Worm (Caenorhabditis elegans) whole organism, mixed stage, embryonic: Measurements from ENCODE around the gene F10C1.8.

Source experiments
- nhr-28 ChIP-seq: fragments of 150-350 bp; optimal IDR thresholded peaks from 2 replicates; lab custom pipeline; 2014; ENCODE audit warnings: missing biosample characterization, missing genetic modification characterization
- ztf-11 ChIP-seq: fragments of 150-350 bp; optimal IDR thresholded peaks from 2 replicates; lab custom pipeline; 2014; ENCODE audit warnings: missing biosample characterization, missing genetic modification characterization

DNA sequence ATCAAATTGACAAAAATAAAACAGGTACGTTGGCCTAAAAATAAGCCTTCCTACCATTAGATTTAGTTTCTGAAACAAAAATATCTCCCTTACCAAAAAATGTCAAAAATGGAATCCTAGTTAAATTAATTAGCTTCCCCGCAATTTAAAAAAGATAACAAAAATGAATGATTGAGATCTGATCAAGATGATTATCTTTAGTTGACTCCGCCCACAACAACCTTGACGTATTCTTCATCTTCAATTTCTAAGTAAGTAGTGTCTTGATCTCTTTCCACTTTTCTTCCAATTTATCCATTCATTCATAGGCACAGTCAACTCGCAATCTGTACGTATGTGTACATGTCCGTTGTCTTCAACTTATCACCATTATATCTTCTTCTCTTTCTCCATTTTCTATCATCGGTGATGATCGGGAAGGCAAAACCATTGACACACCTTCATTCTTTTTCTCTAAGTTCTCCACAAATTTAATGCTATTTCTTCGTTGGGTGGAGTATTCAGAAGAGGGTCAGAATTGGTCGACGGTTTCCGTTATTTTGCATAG is 14.1 kb downstream of the F10C1.8 start:
- no peak for TF ChIP-seq ztf-11 (tag; lab: Kevin White, UChicago)
- TF ChIP-seq nhr-28 (tag; lab: Kevin White, UChicago), result no peak
